Fruit fly (Drosophila melanogaster) whole organism, embryonic: Measurements from ENCODE around the gene CG31344.
A peak's percentile ranks its signal among the peaks of the same experiment; 100 is the strongest.

Experiments
- Adf1 ChIP-seq: fragments of 200-800 bp; sonication (Bioruptor generic); IDR thresholded peaks from 2 replicates; pipeline ENCODE4 v1.3.6; 2022; ENCODE audit warnings: missing biosample characterization, missing genetic modification characterization
- BEAF-32 ChIP-seq: fragments of 200-800 bp; sonication (Bioruptor generic); optimal IDR thresholded peaks from 3 replicates; lab custom pipeline; 2017; ENCODE audit warnings: missing biosample characterization, missing genetic modification characterization, mild to moderate bottlenecking, moderate library complexity, missing genetic modification reagents
- CG10147 ChIP-seq: fragments of 200-800 bp; sonication (Bioruptor generic); optimal IDR thresholded peaks from 2 replicates; lab custom pipeline; 2019; ENCODE audit warnings: missing biosample characterization, mild to moderate bottlenecking, missing genetic modification characterization, moderate library complexity
- CG10274 ChIP-seq: fragments of 200-800 bp; sonication (Bioruptor generic); optimal IDR thresholded peaks from 3 replicates; lab custom pipeline; 2017; ENCODE audit warnings: missing biosample characterization, mild to moderate bottlenecking, missing genetic modification characterization
- CG10321 ChIP-seq: fragments of 200-800 bp; sonication (Bioruptor generic); IDR thresholded peaks from 2 replicates; pipeline ENCODE4 v1.3.6; 2022; ENCODE audit warnings: missing biosample characterization, missing genetic modification characterization
- CG10366 ChIP-seq: fragments of 200-800 bp; sonication (Bioruptor generic); IDR thresholded peaks from 2 replicates; pipeline ENCODE4 v1.3.6; 2022; ENCODE audit warnings: missing biosample characterization, missing genetic modification characterization
- CG11093 ChIP-seq: fragments of 200-800 bp; sonication (Bioruptor generic); IDR thresholded peaks from 3 replicates; pipeline ENCODE4 v1.3.6; 2022; ENCODE audit warnings: missing biosample characterization, missing genetic modification characterization
- CG11695 ChIP-seq: fragments of 200-800 bp; sonication (Bioruptor generic); IDR thresholded peaks from 3 replicates; pipeline ENCODE4 v1.3.6; 2022; ENCODE audit warnings: missing biosample characterization, missing genetic modification characterization
- CG1233 ChIP-seq: fragments of 200-800 bp; sonication (Bioruptor generic); optimal IDR thresholded peaks from 4 replicates; lab custom pipeline; 2018; ENCODE audit warnings: missing biosample characterization, mild to moderate bottlenecking, missing genetic modification characterization
- CG12769 ChIP-seq: fragments of 200-800 bp; sonication (Bioruptor generic); optimal IDR thresholded peaks from 2 replicates; lab custom pipeline; 2019; ENCODE audit warnings: missing biosample characterization, mild to moderate bottlenecking, missing genetic modification characterization, moderate library complexity
- CG13775 ChIP-seq: fragments of 200-800 bp; sonication (Bioruptor generic); optimal IDR thresholded peaks from 3 replicates; lab custom pipeline; 2017; ENCODE audit warnings: missing biosample characterization, mild to moderate bottlenecking, missing genetic modification characterization
- CG14050 ChIP-seq: fragments of 200-800 bp; sonication (Bioruptor generic); IDR thresholded peaks from 3 replicates; pipeline ENCODE4 v1.3.6; 2022; ENCODE audit warnings: missing biosample characterization, missing genetic modification characterization
- CG1602 ChIP-seq: fragments of 200-800 bp; sonication (Bioruptor generic); optimal IDR thresholded peaks from 3 replicates; lab custom pipeline; 2016; ENCODE audit warnings: missing biosample characterization, missing genetic modification characterization
- CG16863 ChIP-seq: fragments of 200-800 bp; sonication (Bioruptor generic); optimal IDR thresholded peaks from 3 replicates; lab custom pipeline; 2016; ENCODE audit warnings: missing biosample characterization, missing genetic modification characterization
- CG1792 ChIP-seq: fragments of 200-800 bp; sonication (Bioruptor generic); optimal IDR thresholded peaks from 2 replicates; lab custom pipeline; 2016; ENCODE audit warnings: missing biosample characterization, missing genetic modification characterization
- CG18476 ChIP-seq: fragments of 200-800 bp; sonication (Bioruptor generic); optimal IDR thresholded peaks from 2 replicates; lab custom pipeline; 2016; ENCODE audit warnings: missing biosample characterization, mild to moderate bottlenecking, missing genetic modification characterization
- CG32532 ChIP-seq: fragments of 200-800 bp; sonication (Bioruptor generic); IDR thresholded peaks from 2 replicates; pipeline ENCODE4 v1.3.6; 2022; ENCODE audit warnings: missing biosample characterization, missing genetic modification characterization
- CG34422 ChIP-seq: fragments of 200-800 bp; sonication (Bioruptor generic); IDR thresholded peaks from 3 replicates; pipeline ENCODE4 v1.3.6; 2022; ENCODE audit warnings: missing biosample characterization, missing genetic modification characterization
- CG3726 ChIP-seq: fragments of 200-800 bp; sonication (Bioruptor generic); IDR thresholded peaks from 3 replicates; pipeline ENCODE4, ENCODE4 v1.3.6; 2022; ENCODE audit warnings: missing biosample characterization, missing genetic modification characterization
- CG3847 ChIP-seq: fragments of 200-800 bp; sonication (Bioruptor generic); IDR thresholded peaks from 2 replicates; pipeline ENCODE4 v1.3.6; 2022; ENCODE audit warnings: missing biosample characterization, missing genetic modification characterization
- CG4424 ChIP-seq: fragments of 200-800 bp; sonication (Bioruptor generic); optimal IDR thresholded peaks from 3 replicates; lab custom pipeline; 2016; ENCODE audit warnings: missing biosample characterization, missing genetic modification characterization
- CG4730 ChIP-seq: fragments of 200-800 bp; sonication (Bioruptor generic); IDR thresholded peaks from 2 replicates; pipeline ENCODE4 v1.3.6; 2022; ENCODE audit warnings: missing biosample characterization, missing genetic modification characterization
- CG7745 ChIP-seq: fragments of 200-800 bp; sonication (Bioruptor generic); optimal IDR thresholded peaks from 2 replicates; lab custom pipeline; 2018; ENCODE audit warnings: missing biosample characterization, mild to moderate bottlenecking, missing genetic modification characterization, moderate library complexity
- CG9609 ChIP-seq: fragments of 200-800 bp; sonication (Bioruptor generic); optimal IDR thresholded peaks from 3 replicates; lab custom pipeline; 2016; ENCODE audit warnings: missing biosample characterization, missing genetic modification characterization
- CHES-1-like ChIP-seq: fragments of 200-800 bp; sonication (Bioruptor generic); optimal IDR thresholded peaks from 2 replicates; lab custom pipeline; 2016; ENCODE audit warnings: missing biosample characterization, missing genetic modification characterization
- Dfd ChIP-seq, 2 experiments: fragments of >200 bp; optimal IDR thresholded peaks; 2 replicates each; lab custom pipeline; 2017; ENCODE audit warnings: missing biosample characterization in 2 of 2, missing genetic modification characterization in 2 of 2
- Eip74EF ChIP-seq, 2 experiments: fragments of 200-800 bp in 1 of 2; fragments of >200 bp in 1 of 2; sonication (Bioruptor generic) in 1 of 2; optimal IDR thresholded peaks; 2 replicates each; lab custom pipeline; 2017 to 2019; ENCODE audit warnings: missing biosample characterization in 2 of 2, missing genetic modification characterization in 2 of 2, mild to moderate bottlenecking in 1 of 2, moderate library complexity in 1 of 2
- HLH54F ChIP-seq: fragments of 200-800 bp; sonication (Bioruptor generic); optimal IDR thresholded peaks from 3 replicates; lab custom pipeline; 2016; ENCODE audit warnings: missing biosample characterization, missing genetic modification characterization
- NfI ChIP-seq: fragments of 200-800 bp; sonication (Bioruptor generic); optimal IDR thresholded peaks from 3 replicates; lab custom pipeline; 2018; ENCODE audit warnings: missing biosample characterization, mild to moderate bottlenecking, missing genetic modification characterization, moderate library complexity
- Opbp ChIP-seq: fragments of 200-800 bp; sonication (Bioruptor generic); IDR thresholded peaks from 3 replicates; pipeline ENCODE4 v1.3.6; 2022; ENCODE audit warnings: missing biosample characterization, missing genetic modification characterization; ENCODE audit not compliant: partially characterized antibody
- Side ChIP-seq: fragments of 200-800 bp; sonication (Bioruptor generic); optimal IDR thresholded peaks from 2 replicates; lab custom pipeline; 2016; ENCODE audit warnings: missing biosample characterization, missing genetic modification characterization
- ara ChIP-seq: fragments of 200-800 bp; sonication (Bioruptor generic); IDR thresholded peaks from 2 replicates; pipeline ENCODE4 v1.3.6; 2022; ENCODE audit warnings: missing biosample characterization, missing genetic modification characterization
- ase ChIP-seq: fragments of 200-800 bp; sonication (Bioruptor generic); IDR thresholded peaks from 3 replicates; pipeline ENCODE4 v1.3.6; 2022; ENCODE audit warnings: missing biosample characterization, missing genetic modification characterization
- btn ChIP-seq: fragments of 200-800 bp; sonication (Bioruptor generic); optimal IDR thresholded peaks from 2 replicates; lab custom pipeline; 2016; ENCODE audit warnings: missing biosample characterization, missing genetic modification characterization
- dan ChIP-seq: fragments of 200-800 bp; sonication (Bioruptor generic); IDR thresholded peaks from 2 replicates; pipeline ENCODE4 v1.3.6; 2022; ENCODE audit warnings: missing biosample characterization, missing genetic modification characterization
- ftz-f1 ChIP-seq: fragments of 200-800 bp; sonication (Bioruptor generic); optimal IDR thresholded peaks from 2 replicates; lab custom pipeline; 2016; ENCODE audit warnings: missing biosample characterization, missing genetic modification characterization
- gcm ChIP-seq: fragments of 200-800 bp; sonication (Bioruptor generic); optimal IDR thresholded peaks from 2 replicates; lab custom pipeline; 2019; ENCODE audit warnings: missing biosample characterization, mild to moderate bottlenecking, missing genetic modification characterization, moderate library complexity
- gem ChIP-seq: fragments of 200-800 bp; sonication (Bioruptor generic); optimal IDR thresholded peaks from 2 replicates; lab custom pipeline; 2019; ENCODE audit warnings: missing biosample characterization, mild to moderate bottlenecking, missing genetic modification characterization, moderate library complexity
- hkb ChIP-seq, 2 experiments: fragments of 200-800 bp in 1 of 2; fragments of >200 bp in 1 of 2; sonication (Bioruptor generic) in 1 of 2; IDR thresholded peaks in 1 of 2; optimal IDR thresholded peaks in 1 of 2; 2 replicates each; pipeline versions ENCODE4 v1.3.6 to Lab custom; 2017 to 2022; ENCODE audit warnings: missing biosample characterization in 1 of 2, missing genetic modification characterization in 1 of 2
- knrl ChIP-seq: fragments of 200-800 bp; sonication (Bioruptor generic); IDR thresholded peaks from 3 replicates; pipeline ENCODE4 v1.3.6; 2022; ENCODE audit warnings: missing biosample characterization, missing genetic modification characterization; ENCODE audit not compliant: partially characterized antibody
- lab ChIP-seq: fragments of 200-800 bp; sonication (Bioruptor generic); optimal IDR thresholded peaks from 3 replicates; lab custom pipeline; 2017; ENCODE audit warnings: missing biosample characterization, missing genetic modification characterization, mild to moderate bottlenecking, moderate library complexity, missing genetic modification reagents
- lov ChIP-seq, 2 experiments: fragments of 200-800 bp in 1 of 2; fragments of >200 bp in 1 of 2; sonication (Bioruptor generic) in 1 of 2; IDR thresholded peaks in 1 of 2; optimal IDR thresholded peaks in 1 of 2; 2 replicates in 1 of 2; 3 replicates in 1 of 2; pipeline versions ENCODE4 v1.3.6 to Lab custom; 2017 to 2022; ENCODE audit warnings: missing biosample characterization in 1 of 2, missing genetic modification characterization in 1 of 2
- row ChIP-seq: fragments of 200-800 bp; sonication (Bioruptor generic); IDR thresholded peaks from 3 replicates; pipeline ENCODE4 v1.3.6; 2022; ENCODE audit warnings: missing biosample characterization, missing genetic modification characterization
- salm ChIP-seq: fragments of 200-800 bp; sonication (Bioruptor generic); optimal IDR thresholded peaks from 2 replicates; lab custom pipeline; 2018; ENCODE audit warnings: missing biosample characterization, mild to moderate bottlenecking, missing genetic modification characterization
- ssp ChIP-seq: fragments of 200-800 bp; sonication (Bioruptor generic); IDR thresholded peaks from 2 replicates; pipeline ENCODE4 v1.3.6; 2022; ENCODE audit warnings: missing biosample characterization, missing genetic modification characterization
- tgo ChIP-seq: fragments of 200-800 bp; sonication (Bioruptor generic); IDR thresholded peaks from 3 replicates; pipeline ENCODE4 v1.3.6; 2022; ENCODE audit warnings: missing biosample characterization, missing genetic modification characterization
- tin ChIP-seq: fragments of 200-800 bp; sonication (Bioruptor generic); optimal IDR thresholded peaks from 3 replicates; lab custom pipeline; 2016; ENCODE audit warnings: missing biosample characterization, missing genetic modification characterization
- tup ChIP-seq: fragments of 200-800 bp; sonication (Bioruptor generic); optimal IDR thresholded peaks from 2 replicates; lab custom pipeline; 2016; ENCODE audit warnings: missing biosample characterization, mild to moderate bottlenecking, missing genetic modification characterization, moderate library complexity

CG31344 gene

dm6 chr3R:15218824-15219576 lies 6.1 kb downstream of the CG31344 start, which contains the start of the genes SIDL and CG12241 (continued):
- TF ChIP-seq CG1602 (GFP tag; lab: Kevin White, UChicago), result peak; percentile 45
- no peak for TF ChIP-seq CG10321 (GFP tag; lab: Robert Waterston, UW)
- peak; percentile 52 for TF ChIP-seq CG16863
- TF ChIP-seq Dfd (GFP tag; optimal IDR thresholded peaks at IDR 0.05; lab: Kevin White, UChicago), result no peak
- peak; percentile 52; the same call in 1 of the 2 replicates for TF ChIP-seq CG3847 (GFP tag; lab: Robert Waterston, UW)
- peak; percentile 92 for TF ChIP-seq CG11695
- no peak for TF ChIP-seq Eip74EF (GFP tag; optimal IDR thresholded peaks at IDR 0.05; lab: Kevin White, UChicago)
- TF ChIP-seq BEAF-32 (GFP tag; lab: Kevin White, UChicago), result peak; percentile 59
- peak; percentile 86 for TF ChIP-seq CG18476 (GFP tag; lab: Kevin White, UChicago)
- TF ChIP-seq CG10147, result peak; percentile 73
- no peak for TF ChIP-seq CG12769 (tag; lab: Kevin White, UChicago)
- peak; percentile 79; the same call in 2 of the 3 replicates for TF ChIP-seq CG3726 (GFP tag; lab: Robert Waterston, UW)
- peak; percentile 90 for TF ChIP-seq ara (GFP tag; lab: Robert Waterston, UW)
- peak; percentile 85 for TF ChIP-seq ssp
- TF ChIP-seq btn (GFP tag; lab: Kevin White, UChicago), result peak; percentile 37
- TF ChIP-seq HLH54F, result peak; percentile 59
- TF ChIP-seq CG11093 (GFP tag; lab: Robert Waterston, UW), result peak; percentile 91
- TF ChIP-seq hkb (optimal IDR thresholded peaks at IDR 0.05; lab: Kevin White, UChicago), result no peak
- TF ChIP-seq hkb (GFP tag; IDR thresholded peaks at IDR 0.05; lab: Robert Waterston, UW), result peak; percentile 93
- TF ChIP-seq NfI, result peak; percentile 38
- TF ChIP-seq Opbp, result peak; percentile 34; the same call in 1 of the 3 replicates
- TF ChIP-seq Adf1 (GFP tag; lab: Robert Waterston, UW), result peak; percentile 23; the same call in 1 of the 2 replicates
- TF ChIP-seq lov (optimal IDR thresholded peaks at IDR 0.05; lab: Kevin White, UChicago), result no peak
- peak; percentile 88 for TF ChIP-seq lov (GFP tag; IDR thresholded peaks at IDR 0.05; lab: Robert Waterston, UW)
- TF ChIP-seq salm (tag; lab: Kevin White, UChicago), result peak; percentile 23
- TF ChIP-seq CG14050 (GFP tag; lab: Robert Waterston, UW), result no peak
- peak; percentile 96 for TF ChIP-seq CG34422 (GFP tag; lab: Robert Waterston, UW)
- peak; percentile 79 for TF ChIP-seq CG1233 (GFP tag; lab: Kevin White, UChicago)
- TF ChIP-seq CG10366, result peak; percentile 24; the same call in 1 of the 2 replicates
- TF ChIP-seq ftz-f1 (GFP tag; lab: Kevin White, UChicago), result peak; percentile 60
- TF ChIP-seq tgo, result peak; percentile 96
- peak; percentile 76 for TF ChIP-seq CG13775 (GFP tag; lab: Kevin White, UChicago)
- TF ChIP-seq CG32532 (GFP tag; lab: Robert Waterston, UW), result peak; percentile 97
- TF ChIP-seq gem (tag; lab: Kevin White, UChicago), result no peak
- TF ChIP-seq CG10274 (GFP tag; lab: Kevin White, UChicago), result peak; percentile 41
- peak; percentile 72 for TF ChIP-seq tin (GFP tag; lab: Kevin White, UChicago)
- peak; percentile 50; the same call in 1 of the 2 replicates for TF ChIP-seq dan
- TF ChIP-seq knrl (GFP tag; lab: Robert Waterston, UW), result peak; percentile 16; the same call in 1 of the 3 replicates
- TF ChIP-seq CG4730 (GFP tag; lab: Robert Waterston, UW), result peak; percentile 92
- TF ChIP-seq lab, result no peak
- TF ChIP-seq CG7745 (tag; lab: Kevin White, UChicago), result no peak
- peak; percentile 46 for TF ChIP-seq gcm
- peak; percentile 14 for TF ChIP-seq CHES-1-like (GFP tag; lab: Kevin White, UChicago)
- peak; percentile 76 for TF ChIP-seq row
- TF ChIP-seq tup (GFP tag; lab: Kevin White, UChicago), result no peak
- peak; percentile 24 for TF ChIP-seq CG9609 (GFP tag; lab: Kevin White, UChicago)
- peak; percentile 79 for TF ChIP-seq CG4424 (GFP tag; lab: Kevin White, UChicago)
- peak; percentile 71 for TF ChIP-seq CG1792 (GFP tag; lab: Kevin White, UChicago)
- peak; percentile 91 for TF ChIP-seq ase (GFP tag; lab: Robert Waterston, UW)
- TF ChIP-seq Side (GFP tag; lab: Kevin White, UChicago), result peak; percentile 77
